Worm (Caenorhabditis elegans): ENCODE measurements around the gene smz-1.

- TF ChIP-seq ama-1 (optimal IDR thresholded peaks at IDR 0.05) (no peak), tra-4 (tag; optimal IDR thresholded peaks at IDR 0.05) (no peak), B0310.2 (tag; optimal IDR thresholded peaks at IDR 0.05) (no peak), tbx-37 (GFP tag; conservative IDR thresholded peaks at IDR 0.05) (no peak), scrt-1 (GFP tag; IDR thresholded peaks at IDR 0.05) (no peak), hmbx-1 (tag; optimal IDR thresholded peaks at IDR 0.05) (no peak), flt-1 (GFP tag; IDR thresholded peaks at IDR 0.05) (no peak), aly-1 (tag; optimal IDR thresholded peaks at IDR 0.05) (no peak)
These were observed 22.5 kb upstream of the smz-1 start, which contains the start of gene clec-184 for ce11 chrIV:12432340-12432739.
